Fruit fly (Drosophila melanogaster) whole organism, embryonic: ENCODE data around the gene MED14.

Experiments used
- Ada2b ChIP-seq: fragments of 200-800 bp; sonication (Bioruptor generic); IDR thresholded peaks from 2 replicates; pipeline ENCODE4 v1.3.6; 2022; ENCODE audit warnings: missing biosample characterization, missing genetic modification characterization
- Atf6 ChIP-seq: fragments of 200-800 bp; sonication (Bioruptor generic); IDR thresholded peaks from 2 replicates; pipeline ENCODE4 v1.3.6; 2022; ENCODE audit warnings: missing biosample characterization, missing genetic modification characterization
- B-H1 ChIP-seq: fragments of 200-800 bp; sonication (Bioruptor generic); IDR thresholded peaks from 3 replicates; pipeline ENCODE4 v1.3.6; 2022; ENCODE audit warnings: missing biosample characterization, missing genetic modification characterization
- BEAF-32 ChIP-seq: fragments of 200-800 bp; sonication (Bioruptor generic); optimal IDR thresholded peaks from 3 replicates; lab custom pipeline; 2017; ENCODE audit warnings: missing biosample characterization, missing genetic modification characterization, mild to moderate bottlenecking, moderate library complexity, missing genetic modification reagents
- CG10959 ChIP-seq: fragments of 200-800 bp; sonication (Bioruptor generic); IDR thresholded peaks from 2 replicates; pipeline ENCODE4 v1.3.6; 2022; ENCODE audit warnings: missing biosample characterization, missing genetic modification characterization
- CG11560 ChIP-seq: fragments of 200-800 bp; sonication (Bioruptor generic); IDR thresholded peaks from 3 replicates; pipeline ENCODE4 v1.3.6; 2022; ENCODE audit warnings: missing biosample characterization, missing genetic modification characterization
- CG13123 ChIP-seq: fragments of 200-800 bp; sonication (Bioruptor generic); optimal IDR thresholded peaks from 2 replicates; lab custom pipeline; 2016; ENCODE audit warnings: missing biosample characterization, missing genetic modification characterization
- CG14441 ChIP-seq: fragments of 200-800 bp; sonication (Bioruptor generic); IDR thresholded peaks from 2 replicates; pipeline ENCODE4 v1.3.6; 2022; ENCODE audit warnings: missing biosample characterization, missing genetic modification characterization
- CG16813 ChIP-seq: fragments of 200-800 bp; sonication (Bioruptor generic); IDR thresholded peaks from 3 replicates; pipeline ENCODE4 v1.3.6; 2022; ENCODE audit warnings: missing biosample characterization, missing genetic modification characterization; ENCODE audit not compliant: partially characterized antibody
- CG1792 ChIP-seq: fragments of 200-800 bp; sonication (Bioruptor generic); optimal IDR thresholded peaks from 2 replicates; lab custom pipeline; 2016; ENCODE audit warnings: missing biosample characterization, missing genetic modification characterization
- CG18262 ChIP-seq: fragments of 200-800 bp; optimal IDR thresholded peaks from 3 replicates; lab custom pipeline; 2019; ENCODE audit warnings: missing biosample characterization, mild to moderate bottlenecking, missing genetic modification characterization, moderate library complexity
- CG18476 ChIP-seq: fragments of 200-800 bp; sonication (Bioruptor generic); optimal IDR thresholded peaks from 2 replicates; lab custom pipeline; 2016; ENCODE audit warnings: missing biosample characterization, mild to moderate bottlenecking, missing genetic modification characterization
- CG2129 ChIP-seq: fragments of 200-800 bp; sonication (Bioruptor generic); IDR thresholded peaks from 2 replicates; pipeline ENCODE4 v1.3.6; 2022; ENCODE audit warnings: missing biosample characterization, missing genetic modification characterization; ENCODE audit not compliant: partially characterized antibody
- CG2202 ChIP-seq: fragments of 200-800 bp; sonication (Bioruptor generic); optimal IDR thresholded peaks from 2 replicates; lab custom pipeline; 2018; ENCODE audit warnings: missing biosample characterization, mild to moderate bottlenecking, missing genetic modification characterization
- CG2712 ChIP-seq: fragments of 200-800 bp; optimal IDR thresholded peaks from 3 replicates; lab custom pipeline; 2019; ENCODE audit warnings: missing biosample characterization, mild to moderate bottlenecking, missing genetic modification characterization, moderate library complexity
- CG30403 ChIP-seq: fragments of 200-800 bp; sonication (Bioruptor generic); optimal IDR thresholded peaks from 3 replicates; lab custom pipeline; 2016; ENCODE audit warnings: missing biosample characterization, missing genetic modification characterization
- CG31388 ChIP-seq: fragments of 200-800 bp; sonication (Bioruptor generic); optimal IDR thresholded peaks from 2 replicates; lab custom pipeline; 2016; ENCODE audit warnings: missing biosample characterization, missing genetic modification characterization
- CG32772 ChIP-seq: fragments of 200-800 bp; sonication (Bioruptor generic); IDR thresholded peaks from 2 replicates; pipeline ENCODE4 v1.3.6; 2022; ENCODE audit warnings: missing biosample characterization, missing genetic modification characterization
- CG4820 ChIP-seq: fragments of 200-800 bp; sonication (Bioruptor generic); optimal IDR thresholded peaks from 3 replicates; lab custom pipeline; 2016; ENCODE audit warnings: missing biosample characterization, missing genetic modification characterization
- CG7357 ChIP-seq: fragments of 200-800 bp; sonication (Bioruptor generic); IDR thresholded peaks from 3 replicates; pipeline ENCODE4 v1.3.6; 2022; ENCODE audit warnings: missing biosample characterization, missing genetic modification characterization
- CG7372 ChIP-seq: fragments of 200-800 bp; sonication (Bioruptor generic); IDR thresholded peaks from 2 replicates; pipeline ENCODE4 v1.3.6; 2022; ENCODE audit warnings: missing biosample characterization, missing genetic modification characterization
- D ChIP-seq, 2 experiments: fragments of 200-800 bp in 1 of 2; fragments of >200 bp in 1 of 2; sonication (Bioruptor generic) in 1 of 2; optimal IDR thresholded peaks; 2 replicates in 1 of 2; 3 replicates in 1 of 2; lab custom pipeline; 2017; ENCODE audit warnings: mild to moderate bottlenecking in 1 of 2, missing biosample characterization in 1 of 2, missing genetic modification characterization in 1 of 2, missing genetic modification reagents in 1 of 2
- Doc2 ChIP-seq: fragments of 200-800 bp; sonication (Bioruptor generic); IDR thresholded peaks from 2 replicates; pipeline ENCODE4 v1.3.6; 2022; ENCODE audit warnings: missing biosample characterization, missing genetic modification characterization
- Fer3 ChIP-seq: fragments of 200-800 bp; sonication (Bioruptor generic); optimal IDR thresholded peaks from 2 replicates; lab custom pipeline; 2018; ENCODE audit warnings: missing biosample characterization, mild to moderate bottlenecking, missing genetic modification characterization, moderate library complexity
- GATAe ChIP-seq: fragments of 200-800 bp; sonication (Bioruptor generic); conservative IDR thresholded peaks from 2 replicates; pipeline ENCODE4 v1.3.6; 2022; ENCODE audit warnings: missing biosample characterization, missing genetic modification characterization
- Hsf ChIP-seq: fragments of 200-800 bp; sonication (Bioruptor generic); optimal IDR thresholded peaks from 3 replicates; lab custom pipeline; 2016; ENCODE audit warnings: missing biosample characterization, missing genetic modification characterization
- Mad ChIP-seq: fragments of 200-800 bp; sonication (Bioruptor generic); optimal IDR thresholded peaks from 2 replicates; lab custom pipeline; 2016; ENCODE audit warnings: missing biosample characterization, missing genetic modification characterization
- Max ChIP-seq: fragments of 200-800 bp; sonication (Bioruptor generic); optimal IDR thresholded peaks from 2 replicates; lab custom pipeline; 2016; ENCODE audit warnings: missing biosample characterization, mild to moderate bottlenecking, missing genetic modification characterization
- Med ChIP-seq: fragments of 200-800 bp; sonication (Bioruptor generic); peaks from one replicate; lab custom pipeline; 2016; ENCODE audit warnings: missing biosample characterization, missing genetic modification characterization, mild to moderate bottlenecking, inconsistent platforms, moderate library complexity
- Neu2 ChIP-seq: fragments of 200-800 bp; sonication (Bioruptor generic); optimal IDR thresholded peaks from 3 replicates; lab custom pipeline; 2016; ENCODE audit warnings: missing biosample characterization, missing genetic modification characterization, borderline replicate concordance
- Ptx1 ChIP-seq: fragments of 200-800 bp; sonication (Bioruptor generic); IDR thresholded peaks from 2 replicates; pipeline ENCODE4 v1.3.6; 2022; ENCODE audit warnings: missing biosample characterization, missing genetic modification characterization
- Rfx ChIP-seq: fragments of 200-800 bp; sonication (Bioruptor generic); IDR thresholded peaks from 2 replicates; pipeline ENCODE4 v1.3.6; 2022; ENCODE audit warnings: missing biosample characterization, missing genetic modification characterization
- Sry-β ChIP-seq: fragments of 200-800 bp; sonication (Bioruptor generic); optimal IDR thresholded peaks from 2 replicates; lab custom pipeline; 2018; ENCODE audit warnings: missing biosample characterization, mild to moderate bottlenecking, missing genetic modification characterization, moderate library complexity
- amos ChIP-seq: fragments of 200-800 bp; sonication (Bioruptor generic); IDR thresholded peaks from 2 replicates; pipeline ENCODE4 v1.3.6; 2022; ENCODE audit warnings: missing biosample characterization, missing genetic modification characterization; ENCODE audit not compliant: partially characterized antibody
- ato ChIP-seq: fragments of 200-800 bp; sonication (Bioruptor generic); IDR thresholded peaks from 2 replicates; pipeline ENCODE4 v1.3.6; 2022; ENCODE audit warnings: missing biosample characterization, missing genetic modification characterization; ENCODE audit not compliant: partially characterized antibody
- crol ChIP-seq: fragments of 200-800 bp; sonication (Bioruptor generic); IDR thresholded peaks from 2 replicates; pipeline ENCODE4 v1.3.6; 2022; ENCODE audit warnings: missing biosample characterization, missing genetic modification characterization
- danr ChIP-seq: fragments of 200-800 bp; sonication (Bioruptor generic); IDR thresholded peaks from 2 replicates; pipeline ENCODE4 v1.3.6; 2022; ENCODE audit warnings: missing biosample characterization, missing genetic modification characterization
- disco-r ChIP-seq: fragments of 200-800 bp; sonication (Bioruptor generic); optimal IDR thresholded peaks from 2 replicates; lab custom pipeline; 2016; ENCODE audit warnings: missing biosample characterization, missing genetic modification characterization
- gem ChIP-seq: fragments of 200-800 bp; sonication (Bioruptor generic); optimal IDR thresholded peaks from 2 replicates; lab custom pipeline; 2019; ENCODE audit warnings: missing biosample characterization, mild to moderate bottlenecking, missing genetic modification characterization, moderate library complexity
- gsb ChIP-seq: fragments of 200-800 bp; sonication (Bioruptor generic); IDR thresholded peaks from 2 replicates; pipeline ENCODE4 v1.3.6; 2022; ENCODE audit warnings: missing biosample characterization, missing genetic modification characterization
- lola ChIP-seq, 3 experiments: fragments of >200 bp in 2 of 3; fragments of 200-800 bp in 1 of 3; sonication (Bioruptor generic) in 1 of 3; optimal IDR thresholded peaks; 2 replicates each; lab custom pipeline; 2017 to 2019; ENCODE audit warnings: missing biosample characterization in 3 of 3, missing genetic modification characterization in 3 of 3, mild to moderate bottlenecking in 1 of 3, moderate library complexity in 1 of 3
- onecut ChIP-seq: fragments of 200-800 bp; sonication (Bioruptor generic); IDR thresholded peaks from 2 replicates; pipeline ENCODE4 v1.3.6; 2022; ENCODE audit warnings: missing biosample characterization, missing genetic modification characterization
- pb ChIP-seq: fragments of 200-800 bp; sonication (Bioruptor generic); optimal IDR thresholded peaks from 3 replicates; lab custom pipeline; 2016; ENCODE audit warnings: missing biosample characterization, missing genetic modification characterization
- rib ChIP-seq: fragments of 200-800 bp; sonication (Bioruptor generic); IDR thresholded peaks from 2 replicates; pipeline ENCODE4 v1.3.6; 2022; ENCODE audit warnings: missing biosample characterization, missing genetic modification characterization
- ro ChIP-seq: fragments of 200-800 bp; sonication (Bioruptor generic); IDR thresholded peaks from 2 replicates; pipeline ENCODE4 v1.3.6; 2022; ENCODE audit warnings: missing biosample characterization, missing genetic modification characterization
- sisA ChIP-seq: fragments of 200-800 bp; sonication (Bioruptor generic); IDR thresholded peaks from 2 replicates; pipeline ENCODE4 v1.3.6; 2022; ENCODE audit warnings: missing biosample characterization, missing genetic modification characterization
- slbo ChIP-seq: fragments of 200-800 bp; sonication (Bioruptor generic); IDR thresholded peaks from 2 replicates; pipeline ENCODE4 v1.3.6; 2022; ENCODE audit warnings: missing biosample characterization, missing genetic modification characterization
- sug ChIP-seq: fragments of 200-800 bp; optimal IDR thresholded peaks from 2 replicates; lab custom pipeline; 2019; ENCODE audit warnings: missing biosample characterization, mild to moderate bottlenecking, missing genetic modification characterization, moderate library complexity
- tx ChIP-seq: fragments of 200-800 bp; sonication (Bioruptor generic); optimal IDR thresholded peaks from 2 replicates; lab custom pipeline; 2016; ENCODE audit warnings: missing biosample characterization, missing genetic modification characterization

The MED14 gene

DNA sequence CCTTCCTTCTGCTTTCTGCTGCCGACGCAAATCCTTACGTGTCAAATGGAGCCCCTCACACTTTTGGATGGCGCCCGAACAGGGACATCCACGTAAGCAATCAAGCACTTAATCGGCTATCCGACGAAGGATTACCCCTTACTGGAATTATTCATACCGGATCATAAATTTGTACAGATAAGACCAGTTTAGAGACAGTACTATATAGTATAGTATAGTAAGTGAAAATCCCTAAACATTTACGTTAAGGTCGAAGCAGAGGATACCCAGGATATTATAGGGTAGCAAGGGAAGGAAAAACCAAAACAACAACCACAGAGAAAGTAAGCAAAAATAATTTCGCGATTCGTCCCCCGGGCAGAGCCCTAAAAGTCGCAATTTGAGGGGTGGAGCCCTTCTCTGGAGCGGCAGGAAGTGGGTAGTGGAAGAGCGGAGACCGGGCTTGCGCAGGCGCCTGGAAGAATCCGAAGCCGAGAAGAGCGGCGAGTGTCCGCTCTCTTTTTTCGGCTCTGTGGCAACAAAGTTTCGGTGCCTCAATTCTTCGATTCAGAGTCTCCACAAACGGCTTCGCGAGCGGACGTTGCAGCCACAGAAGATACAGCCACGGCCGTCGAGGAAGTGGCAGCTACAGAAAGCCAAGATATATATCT, 47.4 kb upstream of the MED14 start (continued):
- TF ChIP-seq gem (tag; lab: Kevin White, UChicago) (peak; percentile 78), disco-r (GFP tag; lab: Kevin White, UChicago) (no peak), tx (peak; percentile 33), crol (GFP tag; lab: Robert Waterston, UW) (peak; percentile 67), CG2202 (tag; lab: Kevin White, UChicago) (no peak), CG4820 (GFP tag; lab: Kevin White, UChicago) (no peak), gsb (no peak; the same call in 1 of the 2 replicates), danr (GFP tag; lab: Robert Waterston, UW) (peak; percentile 36; the same call in 1 of the 2 replicates), D (optimal IDR thresholded peaks at IDR 0.05; lab: Kevin White, UChicago) (no peak), D (GFP tag; optimal IDR thresholded peaks at IDR 0.05; lab: Kevin White, UChicago) (no peak), pb (GFP tag; lab: Kevin White, UChicago) (peak; percentile 42), ro (GFP tag; lab: Robert Waterston, UW) (no peak), CG16813 (GFP tag; lab: Robert Waterston, UW) (no peak), sug (tag; lab: Kevin White, UChicago) (peak; percentile 22), slbo (peak; percentile 86), Rfx (GFP tag; lab: Robert Waterston, UW) (peak; percentile 83), GATAe (no peak; the same call in 1 of the 2 replicates), CG13123 (GFP tag; lab: Kevin White, UChicago) (no peak), Sry-β (GFP tag; lab: Kevin White, UChicago) (no peak), Med (GFP tag; lab: Kevin White, UChicago) (peak; percentile 94), onecut (peak; percentile 35; the same call in 1 of the 2 replicates), Mad (peak; percentile 57), Ada2b (peak; percentile 64), Ptx1 (GFP tag; lab: Robert Waterston, UW) (peak; percentile 78), CG7372 (GFP tag; lab: Robert Waterston, UW) (0 out of 2 replicates have a peak, but pooled peaks have one; percentile 29), CG32772 (GFP tag; lab: Robert Waterston, UW) (peak; percentile 63; the same call in 1 of the 2 replicates), Atf6 (GFP tag; lab: Robert Waterston, UW) (peak; percentile 69), CG18476 (GFP tag; lab: Kevin White, UChicago) (peak; percentile 18), sisA (GFP tag; lab: Robert Waterston, UW) (peak; percentile 51), amos (GFP tag; lab: Robert Waterston, UW) (no peak; the same call in 1 of the 2 replicates), CG7357 (GFP tag; lab: Robert Waterston, UW) (0 out of 3 replicates have a peak, but pooled peaks have one; percentile 38), CG11560 (tag; lab: Robert Waterston, UW) (no peak), B-H1 (GFP tag; lab: Robert Waterston, UW) (peak; percentile 13; the same call in 1 of the 3 replicates), Hsf (GFP tag; lab: Kevin White, UChicago) (peak; percentile 62), BEAF-32 (GFP tag; lab: Kevin White, UChicago) (no peak), Doc2 (no peak), Fer3 (tag; lab: Kevin White, UChicago) (peak; percentile 76), CG2712 (tag; lab: Kevin White, UChicago) (peak; percentile 44), Max (peak; percentile 21), CG10959 (GFP tag; lab: Robert Waterston, UW) (no peak), CG1792 (GFP tag; lab: Kevin White, UChicago) (peak; percentile 34), rib (GFP tag; lab: Robert Waterston, UW) (peak; percentile 70), CG14441 (peak; percentile 67; the same call in 1 of the 2 replicates), Neu2 (no peak), CG31388 (GFP tag; lab: Kevin White, UChicago) (no peak), CG18262 (peak; percentile 24), CG2129 (no peak), CG30403 (GFP tag; lab: Kevin White, UChicago) (peak; percentile 69), lola (GFP tag; optimal IDR thresholded peaks at IDR 0.05; lab: Kevin White, UChicago) (no peak), ato (GFP tag; lab: Robert Waterston, UW) (no peak)
